Fruit fly (Drosophila melanogaster) whole organism, embryonic: Measurements from ENCODE around the gene Lrr47.

Experiments used
- ATbp ChIP-seq: fragments of 200-800 bp; sonication (Bioruptor generic); optimal IDR thresholded peaks from 2 replicates; lab custom pipeline; 2017; ENCODE audit warnings: missing biosample characterization, mild to moderate bottlenecking, missing genetic modification characterization, missing genetic modification reagents
- Atf-2 ChIP-seq: fragments of 200-800 bp; sonication (Bioruptor generic); optimal IDR thresholded peaks from 2 replicates; lab custom pipeline; 2016; ENCODE audit warnings: missing biosample characterization, missing genetic modification characterization
- CG10267 ChIP-seq: fragments of 200-800 bp; sonication (Bioruptor generic); optimal IDR thresholded peaks from 2 replicates; lab custom pipeline; 2018; ENCODE audit warnings: missing biosample characterization, mild to moderate bottlenecking, missing genetic modification characterization, moderate library complexity
- CG10274 ChIP-seq: fragments of 200-800 bp; sonication (Bioruptor generic); optimal IDR thresholded peaks from 3 replicates; lab custom pipeline; 2017; ENCODE audit warnings: missing biosample characterization, mild to moderate bottlenecking, missing genetic modification characterization
- CG10654 ChIP-seq: fragments of 200-800 bp; sonication (Bioruptor generic); optimal IDR thresholded peaks from 2 replicates; lab custom pipeline; 2016; ENCODE audit warnings: missing biosample characterization, missing genetic modification characterization
- CG11560 ChIP-seq: fragments of 200-800 bp; sonication (Bioruptor generic); IDR thresholded peaks from 3 replicates; pipeline ENCODE4 v1.3.6; 2022; ENCODE audit warnings: missing biosample characterization, missing genetic modification characterization
- CG15514 ChIP-seq: fragments of 200-800 bp; sonication (Bioruptor generic); optimal IDR thresholded peaks from 3 replicates; lab custom pipeline; 2017; ENCODE audit warnings: missing biosample characterization, missing genetic modification characterization, mild to moderate bottlenecking, moderate library complexity, missing genetic modification reagents
- CG17186 ChIP-seq: fragments of 200-800 bp; sonication (Bioruptor generic); optimal IDR thresholded peaks from 3 replicates; lab custom pipeline; 2017; ENCODE audit warnings: missing biosample characterization, missing genetic modification reagents, missing genetic modification characterization
- CG1792 ChIP-seq: fragments of 200-800 bp; sonication (Bioruptor generic); optimal IDR thresholded peaks from 2 replicates; lab custom pipeline; 2016; ENCODE audit warnings: missing biosample characterization, missing genetic modification characterization
- CG31224 ChIP-seq: fragments of 200-800 bp; sonication (Bioruptor generic); IDR thresholded peaks from 2 replicates; pipeline ENCODE4 v1.3.6; 2022; ENCODE audit warnings: missing biosample characterization, missing genetic modification characterization
- CG34224 ChIP-seq: fragments of 200-800 bp; sonication (Bioruptor generic); IDR thresholded peaks from 3 replicates; pipeline ENCODE4 v1.3.6; 2022; ENCODE audit warnings: missing biosample characterization, missing genetic modification characterization; ENCODE audit not compliant: partially characterized antibody
- CG34376 ChIP-seq: fragments of 200-800 bp; sonication (Bioruptor generic); optimal IDR thresholded peaks from 2 replicates; lab custom pipeline; 2018; ENCODE audit warnings: missing biosample characterization, mild to moderate bottlenecking, missing genetic modification characterization
- CG3995 ChIP-seq: fragments of 200-800 bp; sonication (Bioruptor generic); optimal IDR thresholded peaks from 3 replicates; lab custom pipeline; 2016; ENCODE audit warnings: missing biosample characterization, missing genetic modification characterization
- CG43689 ChIP-seq: fragments of 200-800 bp; sonication (Bioruptor generic); IDR thresholded peaks from 2 replicates; pipeline ENCODE4 v1.3.6; 2022; ENCODE audit warnings: missing biosample characterization, missing genetic modification characterization
- CG4707 ChIP-seq: fragments of 200-800 bp; sonication (Bioruptor generic); optimal IDR thresholded peaks from 2 replicates; lab custom pipeline; 2018; ENCODE audit warnings: missing biosample characterization, mild to moderate bottlenecking, missing genetic modification characterization, moderate library complexity
- CG7987 ChIP-seq: fragments of 200-800 bp; sonication (Bioruptor generic); optimal IDR thresholded peaks from 2 replicates; lab custom pipeline; 2018; ENCODE audit warnings: missing biosample characterization, mild to moderate bottlenecking, missing genetic modification characterization, moderate library complexity
- CG8281 ChIP-seq: fragments of 200-800 bp; sonication (Bioruptor generic); optimal IDR thresholded peaks from 2 replicates; lab custom pipeline; 2018; ENCODE audit warnings: missing biosample characterization, mild to moderate bottlenecking, missing genetic modification characterization, moderate library complexity
- CG8478 ChIP-seq: fragments of >200 bp; optimal IDR thresholded peaks from 2 replicates; lab custom pipeline; 2018
- CG9609 ChIP-seq: fragments of 200-800 bp; sonication (Bioruptor generic); optimal IDR thresholded peaks from 3 replicates; lab custom pipeline; 2016; ENCODE audit warnings: missing biosample characterization, missing genetic modification characterization
- CG9932 ChIP-seq: fragments of 200-800 bp; sonication (Bioruptor generic); IDR thresholded peaks from 2 replicates; pipeline ENCODE4 v1.3.6; 2022; ENCODE audit warnings: missing biosample characterization, missing genetic modification characterization
- Dbx ChIP-seq: fragments of 200-800 bp; sonication (Bioruptor generic); IDR thresholded peaks from 3 replicates; pipeline ENCODE4 v1.3.6; 2022; ENCODE audit warnings: missing biosample characterization, missing genetic modification characterization
- Dref ChIP-seq: fragments of 200-800 bp; sonication (Bioruptor generic); IDR thresholded peaks from 2 replicates; pipeline ENCODE4 v1.3.6; 2022; ENCODE audit warnings: missing biosample characterization, missing genetic modification characterization
- Drgx ChIP-seq: fragments of 200-800 bp; sonication (Bioruptor generic); IDR thresholded peaks from 2 replicates; pipeline ENCODE4 v1.3.6; 2022; ENCODE audit warnings: missing biosample characterization, missing genetic modification characterization
- E2f2 ChIP-seq: fragments of 200-800 bp; sonication (Bioruptor generic); IDR thresholded peaks from 2 replicates; pipeline ENCODE4 v1.3.6; 2022; ENCODE audit warnings: missing biosample characterization, missing genetic modification characterization
- HLH3B ChIP-seq: fragments of 200-800 bp; sonication (Bioruptor generic); IDR thresholded peaks from 2 replicates; pipeline ENCODE4 v1.3.6; 2022; ENCODE audit warnings: missing biosample characterization, missing genetic modification characterization
- Hey ChIP-seq: fragments of 200-800 bp; sonication (Bioruptor generic); optimal IDR thresholded peaks from 3 replicates; lab custom pipeline; 2018; ENCODE audit warnings: missing biosample characterization, mild to moderate bottlenecking, missing genetic modification characterization
- Hmx ChIP-seq: fragments of 200-800 bp; sonication (Bioruptor generic); optimal IDR thresholded peaks from 2 replicates; lab custom pipeline; 2016; ENCODE audit warnings: missing biosample characterization, missing genetic modification characterization
- Hr51 ChIP-seq, 2 experiments: fragments of 200-800 bp; sonication (Bioruptor generic); optimal IDR thresholded peaks; 2 replicates in 1 of 2; 3 replicates in 1 of 2; lab custom pipeline; 2016 to 2018; ENCODE audit warnings: missing biosample characterization in 2 of 2, missing genetic modification characterization in 2 of 2, mild to moderate bottlenecking in 1 of 2, moderate library complexity in 1 of 2
- Poxn ChIP-seq: fragments of 200-800 bp; sonication (Bioruptor generic); IDR thresholded peaks from 2 replicates; pipeline ENCODE4 v1.3.6; 2022; ENCODE audit warnings: missing biosample characterization, missing genetic modification characterization
- Rfx ChIP-seq: fragments of 200-800 bp; sonication (Bioruptor generic); IDR thresholded peaks from 2 replicates; pipeline ENCODE4 v1.3.6; 2022; ENCODE audit warnings: missing biosample characterization, missing genetic modification characterization
- Scr ChIP-seq: fragments of 200-800 bp; sonication (Bioruptor generic); IDR thresholded peaks from 2 replicates; pipeline ENCODE4 v1.3.6; 2022; ENCODE audit warnings: missing biosample characterization, missing genetic modification characterization; ENCODE audit not compliant: partially characterized antibody
- Xbp1 ChIP-seq: fragments of 200-800 bp; sonication (Bioruptor generic); optimal IDR thresholded peaks from 3 replicates; lab custom pipeline; 2016; ENCODE audit warnings: missing biosample characterization, mild to moderate bottlenecking, missing genetic modification characterization
- Xrp1 ChIP-seq: fragments of 200-800 bp; sonication (Bioruptor generic); IDR thresholded peaks from 2 replicates; pipeline ENCODE4 v1.3.6; 2022; ENCODE audit warnings: missing biosample characterization, missing genetic modification characterization
- ab ChIP-seq: fragments of 200-800 bp; sonication (Bioruptor generic); optimal IDR thresholded peaks from 2 replicates; lab custom pipeline; 2016; ENCODE audit warnings: missing biosample characterization, missing genetic modification characterization
- amos ChIP-seq: fragments of 200-800 bp; sonication (Bioruptor generic); IDR thresholded peaks from 2 replicates; pipeline ENCODE4 v1.3.6; 2022; ENCODE audit warnings: missing biosample characterization, missing genetic modification characterization; ENCODE audit not compliant: partially characterized antibody
- caup ChIP-seq: fragments of 200-800 bp; sonication (Bioruptor generic); optimal IDR thresholded peaks from 3 replicates; lab custom pipeline; 2017; ENCODE audit warnings: missing biosample characterization, mild to moderate bottlenecking, missing genetic modification characterization, moderate library complexity; ENCODE audit not compliant: severe bottlenecking
- esg ChIP-seq: fragments of 200-800 bp; sonication (Bioruptor generic); conservative IDR thresholded peaks from 2 replicates; pipeline ENCODE4 v1.3.6; 2022; ENCODE audit warnings: missing biosample characterization, missing genetic modification characterization
- ewg ChIP-seq: fragments of 200-800 bp; sonication (Bioruptor generic); optimal IDR thresholded peaks from 3 replicates; lab custom pipeline; 2017; ENCODE audit warnings: mild to moderate bottlenecking, missing biosample characterization, missing genetic modification reagents, missing genetic modification characterization
- fd96Cb ChIP-seq: fragments of 200-800 bp; sonication (Bioruptor generic); optimal IDR thresholded peaks from 2 replicates; lab custom pipeline; 2018; ENCODE audit warnings: missing biosample characterization, mild to moderate bottlenecking, missing genetic modification characterization, moderate library complexity
- gcm2 ChIP-seq: fragments of 200-800 bp; sonication (Bioruptor generic); optimal IDR thresholded peaks from 2 replicates; lab custom pipeline; 2016; ENCODE audit warnings: missing biosample characterization, missing genetic modification characterization
- kni ChIP-seq: fragments of 200-800 bp; sonication (Bioruptor generic); optimal IDR thresholded peaks from 3 replicates; lab custom pipeline; 2017; ENCODE audit warnings: mild to moderate bottlenecking, missing biosample characterization, missing genetic modification reagents, missing genetic modification characterization
- lmd ChIP-seq: fragments of 200-800 bp; sonication (Bioruptor generic); IDR thresholded peaks from 2 replicates; pipeline ENCODE4 v1.3.6; 2022; ENCODE audit warnings: missing biosample characterization, missing genetic modification characterization
- org-1 ChIP-seq: fragments of 200-800 bp; sonication (Bioruptor generic); optimal IDR thresholded peaks from 2 replicates; lab custom pipeline; 2017; ENCODE audit warnings: missing biosample characterization, missing genetic modification characterization
- otp ChIP-seq: fragments of 200-800 bp; sonication (Bioruptor generic); IDR thresholded peaks from 3 replicates; pipeline ENCODE4, ENCODE4 v1.3.6; 2022; ENCODE audit warnings: missing biosample characterization, missing genetic modification characterization
- pum ChIP-seq: fragments of 200-800 bp; sonication (Bioruptor generic); optimal IDR thresholded peaks from 2 replicates; lab custom pipeline; 2016; ENCODE audit warnings: missing biosample characterization, missing genetic modification characterization
- sna ChIP-seq: fragments of 200-800 bp; sonication (Bioruptor generic); IDR thresholded peaks from 2 replicates; pipeline ENCODE4 v1.3.6; 2022; ENCODE audit warnings: missing biosample characterization, missing genetic modification characterization; ENCODE audit not compliant: partially characterized antibody
- stwl ChIP-seq: fragments of 200-800 bp; sonication (Bioruptor generic); optimal IDR thresholded peaks from 3 replicates; lab custom pipeline; 2018; ENCODE audit warnings: missing biosample characterization, mild to moderate bottlenecking, missing genetic modification characterization, moderate library complexity
- tgo ChIP-seq: fragments of 200-800 bp; sonication (Bioruptor generic); IDR thresholded peaks from 3 replicates; pipeline ENCODE4 v1.3.6; 2022; ENCODE audit warnings: missing biosample characterization, missing genetic modification characterization
- wek ChIP-seq: fragments of 200-800 bp; sonication (Bioruptor generic); optimal IDR thresholded peaks from 3 replicates; lab custom pipeline; 2018; ENCODE audit warnings: missing biosample characterization, mild to moderate bottlenecking, missing genetic modification characterization, moderate library complexity
- zf30C ChIP-seq: fragments of 200-800 bp; sonication (Bioruptor generic); optimal IDR thresholded peaks from 3 replicates; lab custom pipeline; 2018; ENCODE audit warnings: missing biosample characterization, mild to moderate bottlenecking, missing genetic modification characterization

Lrr47 gene

dm6 chr2L:10476879-10477278 lies 40.3 kb upstream of the Lrr47 start, which contains the start of gene RluA-2 (continued):
- TF ChIP-seq Rfx (GFP tag; lab: Robert Waterston, UW) (no peak), lmd (no peak), Dref (peak; percentile 58), CG3995 (GFP tag; lab: Kevin White, UChicago) (no peak), Atf-2 (GFP tag; lab: Kevin White, UChicago) (no peak), CG1792 (GFP tag; lab: Kevin White, UChicago) (no peak), HLH3B (no peak), caup (no peak), otp (no peak), Drgx (GFP tag; lab: Robert Waterston, UW) (no peak), esg (GFP tag; lab: Robert Waterston, UW) (no peak), CG8281 (tag; lab: Kevin White, UChicago) (no peak), fd96Cb (tag; lab: Kevin White, UChicago) (no peak), gcm2 (no peak), ATbp (GFP tag; lab: Kevin White, UChicago) (no peak), Poxn (no peak), Scr (peak; percentile 53; the same call in 1 of the 2 replicates), CG34376 (GFP tag; lab: Kevin White, UChicago) (no peak), CG10274 (GFP tag; lab: Kevin White, UChicago) (no peak), CG4707 (GFP tag; lab: Kevin White, UChicago) (no peak), tgo (GFP tag; lab: Robert Waterston, UW) (no peak), CG9609 (GFP tag; lab: Kevin White, UChicago) (no peak), CG15514 (GFP tag; lab: Kevin White, UChicago) (peak; percentile 98), CG7987 (GFP tag; lab: Kevin White, UChicago) (no peak), CG8478 (no peak), CG34224 (no peak), kni (GFP tag; lab: Kevin White, UChicago) (no peak), CG11560 (tag; lab: Robert Waterston, UW) (no peak), stwl (tag; lab: Kevin White, UChicago) (peak; percentile 38), CG43689 (GFP tag; lab: Robert Waterston, UW) (no peak), Xrp1 (no peak), Hey (no peak), CG10654 (GFP tag; lab: Kevin White, UChicago) (no peak), amos (peak; percentile 18; the same call in 1 of the 2 replicates), CG17186 (GFP tag; lab: Kevin White, UChicago) (no peak), zf30C (GFP tag; lab: Kevin White, UChicago) (no peak), sna (GFP tag; lab: Robert Waterston, UW) (0 out of 2 replicates have a peak, but pooled peaks have one; percentile 40), Hmx (no peak), org-1 (GFP tag; lab: Kevin White, UChicago) (no peak), Xbp1 (GFP tag; lab: Kevin White, UChicago) (no peak), E2f2 (GFP tag; lab: Robert Waterston, UW) (peak; percentile 48), Dbx (GFP tag; lab: Robert Waterston, UW) (no peak), CG9932 (GFP tag; lab: Robert Waterston, UW) (no peak), pum (GFP tag; lab: Kevin White, UChicago) (no peak), CG31224 (GFP tag; lab: Robert Waterston, UW) (no peak), ewg (no peak), Hr51 (GFP tag; optimal IDR thresholded peaks at IDR 0.05; lab: Kevin White, UChicago) (no peak), wek (peak; percentile 94), CG10267 (tag; lab: Kevin White, UChicago) (no peak), ab (GFP tag; lab: Kevin White, UChicago) (no peak)
